Fruit fly (Drosophila melanogaster) whole organism, embryonic: Measurements from ENCODE around the gene crm.

Experiments
- Awh ChIP-seq: fragments of 200-800 bp; sonication (Bioruptor generic); IDR thresholded peaks from 2 replicates; pipeline ENCODE4, ENCODE4 v1.3.6; 2022; ENCODE audit warnings: missing biosample characterization, missing genetic modification characterization
- CG10147 ChIP-seq: fragments of 200-800 bp; sonication (Bioruptor generic); optimal IDR thresholded peaks from 2 replicates; lab custom pipeline; 2019; ENCODE audit warnings: missing biosample characterization, mild to moderate bottlenecking, missing genetic modification characterization, moderate library complexity
- CG10321 ChIP-seq: fragments of 200-800 bp; sonication (Bioruptor generic); IDR thresholded peaks from 2 replicates; pipeline ENCODE4 v1.3.6; 2022; ENCODE audit warnings: missing biosample characterization, missing genetic modification characterization
- CG10431 ChIP-seq: fragments of 200-800 bp; sonication (Bioruptor generic); optimal IDR thresholded peaks from 3 replicates; lab custom pipeline; 2018; ENCODE audit warnings: missing biosample characterization, mild to moderate bottlenecking, missing genetic modification characterization
- CG10462 ChIP-seq: fragments of 200-800 bp; sonication (Bioruptor generic); optimal IDR thresholded peaks from 2 replicates; lab custom pipeline; 2016; ENCODE audit warnings: missing biosample characterization, missing genetic modification characterization
- CG11696 ChIP-seq: fragments of 200-800 bp; sonication (Bioruptor generic); IDR thresholded peaks from 2 replicates; pipeline ENCODE4 v1.3.6; 2022; ENCODE audit warnings: missing biosample characterization, missing genetic modification characterization
- CG12155 ChIP-seq: fragments of 200-800 bp; sonication (Bioruptor generic); optimal IDR thresholded peaks from 3 replicates; lab custom pipeline; 2016; ENCODE audit warnings: missing biosample characterization, missing genetic modification characterization
- CG12299 ChIP-seq: fragments of 200-800 bp; sonication (Bioruptor generic); optimal IDR thresholded peaks from 2 replicates; lab custom pipeline; 2018; ENCODE audit warnings: missing biosample characterization, mild to moderate bottlenecking, missing genetic modification characterization
- CG14965 ChIP-seq: fragments of 200-800 bp; sonication (Bioruptor generic); optimal IDR thresholded peaks from 2 replicates; lab custom pipeline; 2016; ENCODE audit warnings: missing biosample characterization, missing genetic modification characterization, borderline replicate concordance
- CG16813 ChIP-seq: fragments of 200-800 bp; sonication (Bioruptor generic); IDR thresholded peaks from 3 replicates; pipeline ENCODE4 v1.3.6; 2022; ENCODE audit warnings: missing biosample characterization, missing genetic modification characterization; ENCODE audit not compliant: partially characterized antibody
- CG17361 ChIP-seq: fragments of 200-800 bp; sonication (Bioruptor generic); IDR thresholded peaks from 3 replicates; pipeline ENCODE4 v1.3.6; 2022; ENCODE audit warnings: missing biosample characterization, missing genetic modification characterization
- CG18011 ChIP-seq: fragments of 200-800 bp; sonication (Bioruptor generic); optimal IDR thresholded peaks from 2 replicates; lab custom pipeline; 2017; ENCODE audit warnings: missing biosample characterization, missing genetic modification characterization, mild to moderate bottlenecking, moderate library complexity, missing genotype
- CG2199 ChIP-seq: fragments of 200-800 bp; sonication (Bioruptor generic); IDR thresholded peaks from 3 replicates; pipeline ENCODE4 v1.3.6; 2022; ENCODE audit warnings: missing biosample characterization, missing genetic modification characterization
- CG4820 ChIP-seq: fragments of 200-800 bp; sonication (Bioruptor generic); optimal IDR thresholded peaks from 3 replicates; lab custom pipeline; 2016; ENCODE audit warnings: missing biosample characterization, missing genetic modification characterization
- CG7786 ChIP-seq: fragments of 200-800 bp; sonication (Bioruptor generic); optimal IDR thresholded peaks from 2 replicates; lab custom pipeline; 2016; ENCODE audit warnings: missing biosample characterization, missing genetic modification characterization
- CG7987 ChIP-seq: fragments of 200-800 bp; sonication (Bioruptor generic); optimal IDR thresholded peaks from 2 replicates; lab custom pipeline; 2018; ENCODE audit warnings: missing biosample characterization, mild to moderate bottlenecking, missing genetic modification characterization, moderate library complexity
- CG8281 ChIP-seq: fragments of 200-800 bp; sonication (Bioruptor generic); optimal IDR thresholded peaks from 2 replicates; lab custom pipeline; 2018; ENCODE audit warnings: missing biosample characterization, mild to moderate bottlenecking, missing genetic modification characterization, moderate library complexity
- CHES-1-like ChIP-seq: fragments of 200-800 bp; sonication (Bioruptor generic); optimal IDR thresholded peaks from 2 replicates; lab custom pipeline; 2016; ENCODE audit warnings: missing biosample characterization, missing genetic modification characterization
- Dad ChIP-seq: fragments of 200-800 bp; sonication (Bioruptor generic); optimal IDR thresholded peaks from 3 replicates; lab custom pipeline; 2016; ENCODE audit warnings: missing biosample characterization, missing genetic modification characterization
- Doc3 ChIP-seq: fragments of 200-800 bp; sonication (Bioruptor generic); IDR thresholded peaks from 3 replicates; pipeline ENCODE4 v1.3.6; 2022; ENCODE audit warnings: missing biosample characterization, missing genetic modification characterization; ENCODE audit not compliant: partially characterized antibody
- E2f2 ChIP-seq: fragments of 200-800 bp; sonication (Bioruptor generic); IDR thresholded peaks from 2 replicates; pipeline ENCODE4 v1.3.6; 2022; ENCODE audit warnings: missing biosample characterization, missing genetic modification characterization
- Eip74EF ChIP-seq, 2 experiments: fragments of 200-800 bp in 1 of 2; fragments of >200 bp in 1 of 2; sonication (Bioruptor generic) in 1 of 2; optimal IDR thresholded peaks; 2 replicates each; lab custom pipeline; 2017 to 2019; ENCODE audit warnings: missing biosample characterization in 2 of 2, missing genetic modification characterization in 2 of 2, mild to moderate bottlenecking in 1 of 2, moderate library complexity in 1 of 2
- Ets65A ChIP-seq: fragments of 200-800 bp; sonication (Bioruptor generic); peaks from one replicate; lab custom pipeline; 2016; ENCODE audit warnings: missing biosample characterization, missing genetic modification characterization
- Gug ChIP-seq: fragments of 200-800 bp; sonication (Bioruptor generic); IDR thresholded peaks from 4 replicates; pipeline ENCODE4 v1.3.6; 2022; ENCODE audit warnings: missing biosample characterization, missing genetic modification characterization
- Hand ChIP-seq: fragments of 200-800 bp; sonication (Bioruptor generic); optimal IDR thresholded peaks from 2 replicates; lab custom pipeline; 2017; ENCODE audit warnings: mild to moderate bottlenecking, missing biosample characterization, missing genetic modification reagents, missing genetic modification characterization
- Nf-YB ChIP-seq: fragments of 200-800 bp; sonication (Bioruptor generic); optimal IDR thresholded peaks from 3 replicates; lab custom pipeline; 2019; ENCODE audit warnings: missing biosample characterization, mild to moderate bottlenecking, missing genetic modification characterization, moderate library complexity
- bab2 ChIP-seq: fragments of 200-800 bp; sonication (Bioruptor generic); optimal IDR thresholded peaks from 2 replicates; lab custom pipeline; 2016; ENCODE audit warnings: missing biosample characterization, missing genetic modification characterization
- bcd ChIP-seq: fragments of 200-800 bp; sonication (Bioruptor generic); optimal IDR thresholded peaks from 2 replicates; lab custom pipeline; 2017; ENCODE audit warnings: missing biosample characterization, mild to moderate bottlenecking, missing genetic modification characterization
- corto ChIP-seq: fragments of 200-800 bp; sonication (Bioruptor generic); optimal IDR thresholded peaks from 2 replicates; lab custom pipeline; 2016; ENCODE audit warnings: missing biosample characterization, mild to moderate bottlenecking, missing genetic modification characterization, moderate library complexity
- crc ChIP-seq: fragments of 200-800 bp; sonication (Bioruptor generic); optimal IDR thresholded peaks from 2 replicates; lab custom pipeline; 2016; ENCODE audit warnings: missing biosample characterization, missing genetic modification characterization
- dimm ChIP-seq: fragments of 200-800 bp; sonication (Bioruptor generic); IDR thresholded peaks from 2 replicates; pipeline ENCODE4 v1.3.6; 2022; ENCODE audit warnings: missing biosample characterization, missing genetic modification characterization
- dmrt11E ChIP-seq: fragments of 200-800 bp; sonication (Bioruptor generic); optimal IDR thresholded peaks from 3 replicates; lab custom pipeline; 2018; ENCODE audit warnings: missing biosample characterization, mild to moderate bottlenecking, missing genetic modification characterization, moderate library complexity
- fd3F ChIP-seq: fragments of 200-800 bp; sonication (Bioruptor generic); optimal IDR thresholded peaks from 2 replicates; lab custom pipeline; 2018; ENCODE audit warnings: missing biosample characterization, mild to moderate bottlenecking, missing genetic modification characterization, moderate library complexity
- fru ChIP-seq: fragments of >200 bp; optimal IDR thresholded peaks from 2 replicates; lab custom pipeline; 2017
- gcm ChIP-seq: fragments of 200-800 bp; sonication (Bioruptor generic); optimal IDR thresholded peaks from 2 replicates; lab custom pipeline; 2019; ENCODE audit warnings: missing biosample characterization, mild to moderate bottlenecking, missing genetic modification characterization, moderate library complexity
- h ChIP-seq: fragments of >200 bp; optimal IDR thresholded peaks from 2 replicates; lab custom pipeline; 2017
- hb ChIP-seq: fragments of 200-800 bp; sonication (Bioruptor generic); IDR thresholded peaks from 3 replicates; pipeline ENCODE4 v1.3.6; 2022; ENCODE audit warnings: missing biosample characterization, missing genetic modification characterization; ENCODE audit not compliant: partially characterized antibody
- insv ChIP-seq, 2 experiments: fragments of 200-800 bp; sonication (Bioruptor generic); optimal IDR thresholded peaks; 3 replicates each; lab custom pipeline; 2016 to 2018; ENCODE audit warnings: missing biosample characterization in 2 of 2, missing genetic modification characterization in 2 of 2
- ken ChIP-seq: fragments of 200-800 bp; sonication (Bioruptor generic); IDR thresholded peaks from 3 replicates; pipeline ENCODE4 v1.3.6; 2022; ENCODE audit warnings: missing biosample characterization, missing genetic modification characterization
- kni ChIP-seq: fragments of 200-800 bp; sonication (Bioruptor generic); optimal IDR thresholded peaks from 3 replicates; lab custom pipeline; 2017; ENCODE audit warnings: mild to moderate bottlenecking, missing biosample characterization, missing genetic modification reagents, missing genetic modification characterization
- lbe ChIP-seq: fragments of 200-800 bp; sonication (Bioruptor generic); optimal IDR thresholded peaks from 2 replicates; lab custom pipeline; 2016; ENCODE audit warnings: missing biosample characterization, mild to moderate bottlenecking, missing genetic modification characterization
- nerfin-2 ChIP-seq: fragments of 200-800 bp; sonication (Bioruptor generic); IDR thresholded peaks from 2 replicates; pipeline ENCODE4 v1.3.6; 2022; ENCODE audit warnings: missing biosample characterization, missing genetic modification characterization; ENCODE audit not compliant: partially characterized antibody
- run ChIP-seq: fragments of 200-800 bp; sonication (Bioruptor generic); optimal IDR thresholded peaks from 3 replicates; lab custom pipeline; 2018; ENCODE audit warnings: missing biosample characterization, mild to moderate bottlenecking, missing genetic modification characterization
- seq ChIP-seq: fragments of 200-800 bp; sonication (Bioruptor generic); IDR thresholded peaks from 2 replicates; pipeline ENCODE4 v1.3.6; 2022; ENCODE audit warnings: missing biosample characterization, missing genetic modification characterization
- sim ChIP-seq: fragments of 200-800 bp; sonication (Bioruptor generic); IDR thresholded peaks from 2 replicates; pipeline ENCODE4 v1.3.6; 2022; ENCODE audit warnings: missing biosample characterization, missing genetic modification characterization
- sima ChIP-seq: fragments of 200-800 bp; sonication (Bioruptor generic); optimal IDR thresholded peaks from 2 replicates; lab custom pipeline; 2016; ENCODE audit warnings: missing biosample characterization, missing genetic modification characterization
- tap ChIP-seq: fragments of 200-800 bp; optimal IDR thresholded peaks from 3 replicates; lab custom pipeline; 2019; ENCODE audit warnings: missing biosample characterization, mild to moderate bottlenecking, missing genetic modification characterization, moderate library complexity
- tgo ChIP-seq: fragments of 200-800 bp; sonication (Bioruptor generic); IDR thresholded peaks from 3 replicates; pipeline ENCODE4 v1.3.6; 2022; ENCODE audit warnings: missing biosample characterization, missing genetic modification characterization
- twi ChIP-seq: fragments of 200-800 bp; optimal IDR thresholded peaks from 2 replicates; lab custom pipeline; 2019; ENCODE audit warnings: missing biosample characterization, mild to moderate bottlenecking, missing genetic modification characterization, moderate library complexity
- zen2 ChIP-seq: fragments of 200-800 bp; sonication (Bioruptor generic); IDR thresholded peaks from 3 replicates; pipeline ENCODE4 v1.3.6; 2022; ENCODE audit warnings: missing biosample characterization, missing genetic modification characterization; ENCODE audit not compliant: partially characterized antibody

Gene crm

dm6 chrX:2786553-2787118, 48.1 kb upstream of the crm start (continued):
- TF ChIP-seq CG4820 (GFP tag; lab: Kevin White, UChicago) = peak; percentile 86
- TF ChIP-seq h (lab: Kevin White, UChicago) = no peak
- peak; percentile 70 for TF ChIP-seq tap (tag; lab: Kevin White, UChicago)
- peak; percentile 18 for TF ChIP-seq CG7987 (GFP tag; lab: Kevin White, UChicago)
- peak; percentile 91 for TF ChIP-seq seq (GFP tag; lab: Robert Waterston, UW)
- TF ChIP-seq Dad (GFP tag; lab: Kevin White, UChicago) = peak; percentile 96
- TF ChIP-seq CG7786 (GFP tag; lab: Kevin White, UChicago) = peak; percentile 82
- peak; percentile 85 for TF ChIP-seq CG12155 (GFP tag; lab: Kevin White, UChicago)
- no peak for TF ChIP-seq twi (tag; lab: Kevin White, UChicago)
- no peak for TF ChIP-seq nerfin-2 (GFP tag; lab: Robert Waterston, UW)
- peak; percentile 81 for TF ChIP-seq CHES-1-like (GFP tag; lab: Kevin White, UChicago)
- TF ChIP-seq ken (GFP tag; lab: Robert Waterston, UW) = peak; percentile 89
- TF ChIP-seq Hand (GFP tag; lab: Kevin White, UChicago) = peak; percentile 77
- TF ChIP-seq E2f2 (GFP tag; lab: Robert Waterston, UW) = peak; percentile 67
- TF ChIP-seq CG14965 (GFP tag; lab: Kevin White, UChicago) = peak; percentile 62
- peak; percentile 91 for TF ChIP-seq fd3F
- peak; percentile 76 for TF ChIP-seq Nf-YB (GFP tag; lab: Kevin White, UChicago)
- no peak for TF ChIP-seq fru
- TF ChIP-seq CG10431 (GFP tag; lab: Kevin White, UChicago) = no peak
- TF ChIP-seq Doc3 (GFP tag; lab: Robert Waterston, UW) = no peak
- peak; percentile 63 for TF ChIP-seq gcm (GFP tag; lab: Kevin White, UChicago)
- TF ChIP-seq CG10321 (GFP tag; lab: Robert Waterston, UW) = peak; percentile 69
- peak; percentile 56 for TF ChIP-seq CG12299
- peak; percentile 76; the same call in 2 of the 3 replicates for TF ChIP-seq CG2199 (GFP tag; lab: Robert Waterston, UW)
- peak; percentile 73 for TF ChIP-seq CG11696 (GFP tag; lab: Robert Waterston, UW)
- no peak for TF ChIP-seq insv (GFP tag; optimal IDR thresholded peaks at IDR 0.05; lab: Kevin White, UChicago)
- peak; percentile 61 for TF ChIP-seq CG8281
- TF ChIP-seq lbe = peak; percentile 85
- peak; percentile 85 for TF ChIP-seq bcd (GFP tag; lab: Kevin White, UChicago)
- peak in 1 of 2 experiments; percentile 48 for TF ChIP-seq Eip74EF (GFP tag; optimal IDR thresholded peaks at IDR 0.05; lab: Kevin White, UChicago)
- TF ChIP-seq sim (GFP tag; lab: Robert Waterston, UW) = 0 out of 2 replicates have a peak, but pooled peaks have one; percentile 38
- TF ChIP-seq hb = no peak
- TF ChIP-seq dimm = peak; percentile 77
- no peak for TF ChIP-seq kni (GFP tag; lab: Kevin White, UChicago)
- peak; percentile 30; the same call in 1 of the 3 replicates for TF ChIP-seq CG17361 (GFP tag; lab: Robert Waterston, UW)
- peak; percentile 81 for TF ChIP-seq Gug (GFP tag; lab: Robert Waterston, UW)
- peak; percentile 93 for TF ChIP-seq tgo
- TF ChIP-seq Awh (GFP tag; lab: Robert Waterston, UW) = peak; percentile 85
- peak; percentile 39 for TF ChIP-seq dmrt11E (tag; lab: Kevin White, UChicago)
- TF ChIP-seq corto (GFP tag; lab: Kevin White, UChicago) = peak; percentile 63
- TF ChIP-seq CG16813 (GFP tag; lab: Robert Waterston, UW) = no peak
- peak; percentile 84 for TF ChIP-seq CG10147
- peak; percentile 84 for TF ChIP-seq bab2 (GFP tag; lab: Kevin White, UChicago)
- TF ChIP-seq zen2 (GFP tag; lab: Robert Waterston, UW) = no peak
- TF ChIP-seq crc (GFP tag; lab: Kevin White, UChicago) = peak; percentile 81
- peak; percentile 96 for TF ChIP-seq Ets65A (GFP tag; lab: Kevin White, UChicago)
- TF ChIP-seq sima = peak; percentile 78
- TF ChIP-seq CG18011 (GFP tag; lab: Kevin White, UChicago) = peak; percentile 66
- peak; percentile 53 for TF ChIP-seq CG10462 (GFP tag; lab: Kevin White, UChicago)
- TF ChIP-seq run (tag; lab: Kevin White, UChicago) = peak; percentile 54
